Worm (Caenorhabditis elegans) whole organism, young adult: ENCODE results near the gene K09E4.1.

Experiments
- attf-6 ChIP-seq: fragments of 200-800 bp; sonication (Bioruptor generic); IDR thresholded peaks from 2 replicates; pipeline ENCODE4 v1.3.6; 2022; ENCODE audit warnings: missing genetic modification reagents, missing genetic modification characterization, missing compliant biosample characterization
- hlh-12 ChIP-seq: sonication (generic microtip); optimal IDR thresholded peaks from 2 replicates; lab custom pipeline; 2016; ENCODE audit warnings: missing genetic modification characterization, missing compliant biosample characterization
- nfya-1 ChIP-seq: sonication (generic microtip); optimal IDR thresholded peaks from 2 replicates; lab custom pipeline; 2017; ENCODE audit warnings: antibody characterized with exemption, missing compliant biosample characterization, missing genetic modification characterization, borderline replicate concordance; ENCODE audit not compliant: insufficient read depth

DNA sequence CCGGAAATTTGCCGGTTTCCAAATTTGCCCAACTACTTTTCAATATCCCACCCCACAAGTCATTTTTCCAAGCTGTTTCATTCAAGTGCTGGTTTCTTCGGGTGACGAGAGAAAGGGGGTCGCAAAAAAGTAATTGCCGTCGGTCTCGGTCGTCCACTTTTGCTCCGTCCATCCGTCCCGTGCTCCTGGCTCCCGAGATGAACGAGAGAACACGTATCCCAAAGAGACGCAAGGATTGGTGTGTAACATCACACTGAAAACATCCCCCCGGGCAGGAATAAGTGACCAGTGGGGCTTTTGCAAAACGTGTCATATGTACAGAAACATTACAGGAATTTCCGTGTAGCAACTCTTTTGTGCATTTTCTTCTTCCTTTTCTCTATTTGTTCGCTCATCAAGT is 39.0 kb downstream of the K09E4.1 start:
- TF ChIP-seq nfya-1 (no peak), attf-6 (GFP tag; lab: Robert Waterston, UW) (no peak), hlh-12 (tag; lab: Kevin White, UChicago) (no peak)
